Worm (Caenorhabditis elegans) whole organism, L4 larva: Measurements from ENCODE around the gene K09D9.9.

ENCODE experiments used
- aha-1 ChIP-seq: fragments of 150-350 bp; peaks from one replicate; lab custom pipeline; 2014; ENCODE audit warnings: missing biosample characterization, missing genetic modification characterization
- fkh-10 ChIP-seq: fragments of 150-350 bp; optimal IDR thresholded peaks from 2 replicates; lab custom pipeline; 2014; ENCODE audit warnings: missing biosample characterization, missing genetic modification reagents, missing genetic modification characterization
- jun-1 ChIP-seq: fragments of 150-350 bp; optimal IDR thresholded peaks from 2 replicates; lab custom pipeline; 2014; ENCODE audit warnings: missing biosample characterization, missing genetic modification reagents, missing genetic modification characterization
- nhr-76 ChIP-seq: fragments of 150-350 bp; optimal IDR thresholded peaks from 2 replicates; lab custom pipeline; 2014; ENCODE audit warnings: missing biosample characterization, missing genetic modification characterization
- nhr-77 ChIP-seq: fragments of 150-350 bp; optimal IDR thresholded peaks from 2 replicates; lab custom pipeline; 2014; ENCODE audit warnings: missing biosample characterization, missing genetic modification characterization
- pqm-1 ChIP-seq: sonication (generic microtip); optimal IDR thresholded peaks from 2 replicates; lab custom pipeline; 2017; ENCODE audit warnings: missing biosample characterization, missing genetic modification characterization
- ztf-11 ChIP-seq: fragments of 150-350 bp; optimal IDR thresholded peaks from 2 replicates; lab custom pipeline; 2014; ENCODE audit warnings: missing biosample characterization, missing genetic modification characterization

ce11 chrV:3979819-3980218 is 14.1 kb downstream of the K09D9.9 start, which contains the start of gene nlp-31:
- no peak for TF ChIP-seq fkh-10 (GFP tag; lab: Kevin White, UChicago)
- no peak for TF ChIP-seq jun-1 (tag; lab: Kevin White, UChicago)
- TF ChIP-seq nhr-77 (tag; lab: Kevin White, UChicago) = no peak
- TF ChIP-seq nhr-76 (tag; lab: Kevin White, UChicago) = no peak
- no peak for TF ChIP-seq pqm-1
- TF ChIP-seq ztf-11 (tag; lab: Kevin White, UChicago) = no peak
- TF ChIP-seq aha-1 = no peak
